Fruit fly (Drosophila melanogaster): ENCODE data around the gene CG12674.

The CG12674 gene

dm6 chr2L:2084349-2084748 is 4.6 kb downstream of the CG12674 start:
- TF ChIP-seq Pif1A (GFP tag; optimal IDR thresholded peaks at IDR 0.05) (no peak), CG34367 (tag; optimal IDR thresholded peaks at IDR 0.05) (no peak), CG17806 (tag; optimal IDR thresholded peaks at IDR 0.05) (no peak), CG10348 (GFP tag; IDR thresholded peaks at IDR 0.05) (no peak), CG13204 (GFP tag; optimal IDR thresholded peaks at IDR 0.05) (no peak), CG12605 (GFP tag; IDR thresholded peaks at IDR 0.05) (no peak), CG32121 (GFP tag; IDR thresholded peaks at IDR 0.05) (no peak), CG14655 (GFP tag; optimal IDR thresholded peaks at IDR 0.05) (no peak), CG9948 (tag; optimal IDR thresholded peaks at IDR 0.05) (no peak), CG15710 (tag; optimal IDR thresholded peaks at IDR 0.05) (no peak), Ets98B (GFP tag; IDR thresholded peaks at IDR 0.05) (no peak), gl (tag; optimal IDR thresholded peaks at IDR 0.05) (no peak), CG8159 (tag; optimal IDR thresholded peaks at IDR 0.05) (no peak), rn (GFP tag; IDR thresholded peaks at IDR 0.05) (0 out of 2 replicates have a peak, but pooled peaks have one; percentile 43), CG8301 (tag; optimal IDR thresholded peaks at IDR 0.05) (no peak), Pif1B (GFP tag; optimal IDR thresholded peaks at IDR 0.05) (no peak), D1 (tag; optimal IDR thresholded peaks at IDR 0.05) (no peak), EcR (GFP tag; optimal IDR thresholded peaks at IDR 0.05) (no peak), Snoo (tag; optimal IDR thresholded peaks at IDR 0.05) (no peak), fd96Ca (GFP tag; IDR thresholded peaks at IDR 0.05) (peak; percentile 52; the same call in 1 of the 3 replicates), CG4496 (GFP tag; IDR thresholded peaks at IDR 0.05) (0 out of 3 replicates have a peak, but pooled peaks have one; percentile 44)

- TF ChIP-seq CG8159 (tag; optimal IDR thresholded peaks at IDR 0.05), result peak; percentile 8
- no peak for TF ChIP-seq gl (tag; optimal IDR thresholded peaks at IDR 0.05)
Measured at dm6 chr2L:2090235-2090634, 10.5 kb downstream of the CG12674 start.

- TF ChIP-seq CG13204 (GFP tag; optimal IDR thresholded peaks at IDR 0.05) (no peak), rn (GFP tag; IDR thresholded peaks at IDR 0.05) (no peak)
Measured at dm6 chr2L:2109746-2110145, 30.0 kb downstream of the CG12674 start, which contains the start of gene dpr3. TSS of gene dpr3 (minus strand) at chr2L:2109878.

dm6 chr2L:2110350-2110888 is 30.7 kb downstream of the CG12674 start:
- no peak for TF ChIP-seq CG34367 (tag; optimal IDR thresholded peaks at IDR 0.05)
- no peak for TF ChIP-seq CG15710 (tag; optimal IDR thresholded peaks at IDR 0.05)
- no peak for TF ChIP-seq EcR (GFP tag; optimal IDR thresholded peaks at IDR 0.05)
- TF ChIP-seq CG10348 (GFP tag; IDR thresholded peaks at IDR 0.05), result no peak
- no peak for TF ChIP-seq CG32121 (GFP tag; IDR thresholded peaks at IDR 0.05)
- no peak for TF ChIP-seq gl (tag; optimal IDR thresholded peaks at IDR 0.05)
- no peak for TF ChIP-seq D1 (tag; optimal IDR thresholded peaks at IDR 0.05)
- TF ChIP-seq CG12605 (GFP tag; IDR thresholded peaks at IDR 0.05), result no peak
- no peak for TF ChIP-seq rn (GFP tag; IDR thresholded peaks at IDR 0.05)
- no peak for TF ChIP-seq CG14655 (GFP tag; optimal IDR thresholded peaks at IDR 0.05)
- TF ChIP-seq CG17806 (tag; optimal IDR thresholded peaks at IDR 0.05), result no peak
- TF ChIP-seq Pif1B (GFP tag; optimal IDR thresholded peaks at IDR 0.05), result no peak
- TF ChIP-seq Ets98B (GFP tag; IDR thresholded peaks at IDR 0.05), result no peak
- no peak for TF ChIP-seq CG13204 (GFP tag; optimal IDR thresholded peaks at IDR 0.05)
- TF ChIP-seq CG8301 (tag; optimal IDR thresholded peaks at IDR 0.05), result no peak

- TF ChIP-seq D1 (tag; optimal IDR thresholded peaks at IDR 0.05) (no peak), CG14655 (GFP tag; optimal IDR thresholded peaks at IDR 0.05) (no peak), CG10348 (GFP tag; IDR thresholded peaks at IDR 0.05) (no peak), CG4496 (GFP tag; IDR thresholded peaks at IDR 0.05) (no peak), CG34367 (tag; optimal IDR thresholded peaks at IDR 0.05) (no peak), fd96Ca (GFP tag; IDR thresholded peaks at IDR 0.05) (no peak), CG32121 (GFP tag; IDR thresholded peaks at IDR 0.05) (no peak), CG8301 (tag; optimal IDR thresholded peaks at IDR 0.05) (no peak), CG17806 (tag; optimal IDR thresholded peaks at IDR 0.05) (no peak), CG13204 (GFP tag; optimal IDR thresholded peaks at IDR 0.05) (no peak), Snoo (tag; optimal IDR thresholded peaks at IDR 0.05) (no peak), CG15710 (tag; optimal IDR thresholded peaks at IDR 0.05) (no peak), gl (tag; optimal IDR thresholded peaks at IDR 0.05) (no peak), rn (GFP tag; IDR thresholded peaks at IDR 0.05) (no peak)
Measured at dm6 chr2L:2129137-2129536, 49.4 kb downstream of the CG12674 start, which contains the start of gene CG4259. TSS of gene CG4259 (minus strand) at chr2L:2129237.

- TF ChIP-seq CG8159 (tag; optimal IDR thresholded peaks at IDR 0.05) (peak; percentile 98), Pif1A (GFP tag; optimal IDR thresholded peaks at IDR 0.05) (peak; percentile 96), CG34367 (tag; optimal IDR thresholded peaks at IDR 0.05) (peak; percentile 94), CG9948 (tag; optimal IDR thresholded peaks at IDR 0.05) (peak; percentile 97), CG8301 (tag; optimal IDR thresholded peaks at IDR 0.05) (peak; percentile 97), Snoo (tag; optimal IDR thresholded peaks at IDR 0.05) (peak; percentile 97), D1 (tag; optimal IDR thresholded peaks at IDR 0.05) (peak; percentile 77), CG17806 (tag; optimal IDR thresholded peaks at IDR 0.05) (peak; percentile 96), Pif1B (GFP tag; optimal IDR thresholded peaks at IDR 0.05) (peak; percentile 98), CG32121 (GFP tag; IDR thresholded peaks at IDR 0.05) (peak; percentile 98), fd96Ca (GFP tag; IDR thresholded peaks at IDR 0.05) (peak; percentile 97), Ets98B (GFP tag; IDR thresholded peaks at IDR 0.05) (peak; percentile 95), CG12605 (GFP tag; IDR thresholded peaks at IDR 0.05) (peak; percentile 83), CG15710 (tag; optimal IDR thresholded peaks at IDR 0.05) (peak; percentile 97), EcR (GFP tag; optimal IDR thresholded peaks at IDR 0.05) (peak; percentile 97), gl (tag; optimal IDR thresholded peaks at IDR 0.05) (peak; percentile 84), CG10348 (GFP tag; IDR thresholded peaks at IDR 0.05) (peak; percentile 83), CG14655 (GFP tag; optimal IDR thresholded peaks at IDR 0.05) (peak; percentile 98), rn (GFP tag; IDR thresholded peaks at IDR 0.05) (peak; percentile 85), CG13204 (GFP tag; optimal IDR thresholded peaks at IDR 0.05) (peak; percentile 93), CG4496 (GFP tag; IDR thresholded peaks at IDR 0.05) (peak; percentile 94)
Measured at dm6 chr2L:2130157-2130987, 50.7 kb downstream of the CG12674 start, which contains the start of gene Glyp. TSS of gene Glyp (plus strand) at chr2L:2130813.
